Worm (Caenorhabditis elegans): ENCODE data around the gene T02H6.11.

The T02H6.11 gene

DNA sequence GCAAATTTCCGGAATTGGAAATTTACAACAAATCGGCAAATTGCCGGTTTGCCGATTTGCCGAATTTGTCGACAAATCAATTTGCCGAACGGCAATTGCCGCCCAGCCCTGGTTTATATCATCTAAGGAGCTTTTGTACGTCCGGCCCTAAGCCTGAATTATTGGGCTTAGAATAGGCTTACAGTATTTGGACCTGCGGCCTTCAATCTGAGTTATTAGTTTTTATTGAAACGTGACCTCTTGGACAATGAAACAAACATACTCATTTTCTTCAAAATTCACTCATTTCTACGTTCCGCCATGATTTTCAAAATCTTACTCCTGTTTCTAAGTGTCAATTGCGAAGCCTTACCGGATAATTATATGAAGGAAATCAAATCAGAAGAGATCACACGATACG is 25.6 kb downstream of the T02H6.11 start, which contains the start of gene Y39F10C.1:
Gene Y39F10C.1 (plus strand): TSS at position 301 of the 400 bp plus-strand sequence.
- TF ChIP-seq skn-1 (tag; optimal IDR thresholded peaks at IDR 0.05): no peak
- no peak for TF ChIP-seq ets-5 (GFP tag; IDR thresholded peaks at IDR 0.05)
- no peak for TF ChIP-seq isw-1 (GFP tag; IDR thresholded peaks at IDR 0.05)
- TF ChIP-seq ceh-63 (GFP tag; optimal IDR thresholded peaks at IDR 0.05): no peak
- no peak for TF ChIP-seq irx-1 (tag; optimal IDR thresholded peaks at IDR 0.05)
- TF ChIP-seq nhr-11 (tag; optimal IDR thresholded peaks at IDR 0.05): no peak
- no peak for TF ChIP-seq efl-1 (optimal IDR thresholded peaks at IDR 0.05)
- TF ChIP-seq efl-1 (GFP tag; optimal IDR thresholded peaks at IDR 0.05 in 1 of 2): no peak
- no peak for TF ChIP-seq jun-1 (tag; optimal IDR thresholded peaks at IDR 0.05)
- no peak for TF ChIP-seq tlp-1 (tag; optimal IDR thresholded peaks at IDR 0.05)
- no peak for TF ChIP-seq sox-4 (tag; optimal IDR thresholded peaks at IDR 0.05)
- no peak for TF ChIP-seq pag-3 (tag; optimal IDR thresholded peaks at IDR 0.05; ENCODE audit: borderline replicate concordance, insufficient read depth)
- no peak for TF ChIP-seq lin-39 (tag; optimal IDR thresholded peaks at IDR 0.05)

DNA sequence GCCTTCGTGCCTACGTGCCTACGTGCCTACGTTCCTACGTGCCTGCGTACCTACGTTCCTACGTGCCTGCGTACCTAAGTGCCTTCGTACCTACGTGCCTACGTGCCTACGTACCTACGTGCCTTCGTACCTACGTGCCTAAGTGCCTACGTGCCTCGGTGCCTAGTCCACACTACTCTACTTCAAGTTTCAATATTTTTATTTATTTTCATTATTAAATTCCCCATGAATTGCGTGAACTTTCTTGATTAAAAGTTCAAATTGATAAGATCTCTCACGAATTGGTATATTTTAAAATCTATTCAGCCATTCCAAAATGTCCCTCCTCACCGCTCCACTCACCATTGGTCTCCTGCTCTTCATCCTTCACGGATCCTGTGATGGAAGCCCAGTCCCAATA is 26.8 kb downstream of the T02H6.11 start, which contains the start of gene Y39F10C.3:
Gene Y39F10C.3 (plus strand): TSS at position 301 of the 400 bp plus-strand sequence.
- TF ChIP-seq elt-3 (tag; optimal IDR thresholded peaks at IDR 0.05) (no peak), egl-13 (tag; optimal IDR thresholded peaks at IDR 0.05) (no peak), sptf-1 (tag; optimal IDR thresholded peaks at IDR 0.05) (no peak), zip-4 (GFP tag; optimal IDR thresholded peaks at IDR 0.05) (no peak), fkh-4 (tag; optimal IDR thresholded peaks at IDR 0.05; ENCODE audit: borderline replicate concordance) (no peak), nhr-77 (tag; optimal IDR thresholded peaks at IDR 0.05) (no peak), pax-3 (tag; optimal IDR thresholded peaks at IDR 0.05) (no peak), fos-1 (tag; optimal IDR thresholded peaks at IDR 0.05) (no peak), unc-62 (GFP tag; optimal IDR thresholded peaks at IDR 0.05) (no peak), lin-14 (GFP tag; optimal IDR thresholded peaks at IDR 0.05) (no peak), nhr-237 (tag; optimal IDR thresholded peaks at IDR 0.05) (no peak), zag-1 (tag; optimal IDR thresholded peaks at IDR 0.05) (no peak), rnt-1 (tag; optimal IDR thresholded peaks at IDR 0.05) (no peak), skn-1 (tag; optimal IDR thresholded peaks at IDR 0.05) (no peak), lin-15B (tag; optimal IDR thresholded peaks at IDR 0.05) (no peak), swsn-7 (tag; optimal IDR thresholded peaks at IDR 0.05) (no peak), lin-35 (GFP tag; optimal IDR thresholded peaks at IDR 0.05) (no peak), snu-23 (GFP tag; optimal IDR thresholded peaks at IDR 0.05) (no peak), ceh-63 (GFP tag; optimal IDR thresholded peaks at IDR 0.05) (no peak), efl-3 (GFP tag; optimal IDR thresholded peaks at IDR 0.05) (no peak)

DNA sequence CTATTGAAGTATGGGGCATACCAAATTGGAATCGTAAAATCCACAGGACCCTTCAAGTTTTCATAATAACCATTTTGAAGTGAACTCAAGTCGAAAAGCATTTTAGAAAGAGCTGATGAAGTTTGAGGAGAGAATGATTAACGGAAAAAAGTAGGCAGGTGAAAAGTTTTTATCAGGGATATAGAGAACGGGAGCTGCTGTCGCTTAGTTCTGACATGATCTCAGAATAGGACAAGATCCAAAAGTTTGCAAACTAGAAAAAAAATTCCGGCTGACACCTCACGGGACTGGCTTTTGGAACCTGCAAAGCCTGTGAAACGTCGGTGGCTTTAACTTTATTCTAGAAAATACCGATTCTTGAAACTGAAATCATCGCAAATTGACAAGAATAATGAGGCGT is 29.9 kb downstream of the T02H6.11 start, which contains the start of gene sri-46:
Gene sri-46 (minus strand): TSS at position 101 of the 400 bp plus-strand sequence.
- no peak for TF ChIP-seq swsn-7 (tag; optimal IDR thresholded peaks at IDR 0.05)
- TF ChIP-seq fkh-10 (GFP tag; optimal IDR thresholded peaks at IDR 0.05): no peak
- no peak for TF ChIP-seq mdl-1 (tag; optimal IDR thresholded peaks at IDR 0.05)
- no peak for TF ChIP-seq grh-1 (GFP tag; IDR thresholded peaks at IDR 0.05)
- no peak for TF ChIP-seq ceh-88 (GFP tag; IDR thresholded peaks at IDR 0.05)
- no peak for TF ChIP-seq lin-14 (GFP tag; optimal IDR thresholded peaks at IDR 0.05)
- no peak for TF ChIP-seq snu-23 (GFP tag; optimal IDR thresholded peaks at IDR 0.05)
- TF ChIP-seq sptf-1 (tag; optimal IDR thresholded peaks at IDR 0.05): no peak
- no peak for TF ChIP-seq mef-2 (tag; optimal IDR thresholded peaks at IDR 0.05)
- no peak for TF ChIP-seq aha-1 (tag; optimal IDR thresholded peaks at IDR 0.05)
- TF ChIP-seq fkh-4 (tag; optimal IDR thresholded peaks at IDR 0.05; ENCODE audit: borderline replicate concordance): no peak
- no peak for TF ChIP-seq C16A3.4 (tag; optimal IDR thresholded peaks at IDR 0.05)
- TF ChIP-seq lin-13 (GFP tag; optimal IDR thresholded peaks at IDR 0.05): no peak
- TF ChIP-seq nhr-19 (GFP tag; conservative IDR thresholded peaks at IDR 0.05): no peak
- TF ChIP-seq rnt-1 (tag; optimal IDR thresholded peaks at IDR 0.05): no peak
